Worm (Caenorhabditis elegans) whole organism, young adult: ENCODE results near the gene M117.1.

Experiments used
- T07F8.4 ChIP-seq: sonication (generic microtip); optimal IDR thresholded peaks from 2 replicates; lab custom pipeline; 2016; ENCODE audit warnings: mild to moderate bottlenecking, missing genetic modification characterization, moderate library complexity, missing compliant biosample characterization
- ama-1 ChIP-seq, 3 experiments: fragments of 150-350 bp in 1 of 3; sonication (generic microtip) in 2 of 3; optimal IDR thresholded peaks; 2 replicates each; lab custom pipeline; 2014 to 2018; ENCODE audit warnings: missing biosample characterization in 2 of 3, missing genetic modification characterization in 2 of 3, missing genetic modification reagents in 2 of 3
- attf-5 ChIP-seq: fragments of 200-800 bp; sonication (Bioruptor generic); optimal IDR thresholded peaks from 2 replicates; lab custom pipeline; 2018; ENCODE audit warnings: mild to moderate bottlenecking, missing genetic modification characterization, missing compliant biosample characterization
- ekl-4 ChIP-seq: fragments of 200-800 bp; sonication (Bioruptor generic); IDR thresholded peaks from 2 replicates; pipeline ENCODE4 v1.3.6; 2022; ENCODE audit warnings: missing genetic modification reagents, missing genetic modification characterization, missing compliant biosample characterization
- hlh-12 ChIP-seq: sonication (generic microtip); optimal IDR thresholded peaks from 2 replicates; lab custom pipeline; 2016; ENCODE audit warnings: missing genetic modification characterization, missing compliant biosample characterization
- hlh-26 ChIP-seq: fragments of 200-800 bp; sonication (Bioruptor generic); conservative IDR thresholded peaks from 2 replicates; pipeline ENCODE4 v1.3.6; 2022; ENCODE audit warnings: missing genetic modification reagents, missing genetic modification characterization, missing compliant biosample characterization
- nhr-90 ChIP-seq: sonication (generic microtip); optimal IDR thresholded peaks from 2 replicates; lab custom pipeline; 2016; ENCODE audit warnings: missing genotype, mild to moderate bottlenecking, missing genetic modification characterization, missing compliant biosample characterization
- snpc-1.1 ChIP-seq: sonication (generic microtip); optimal IDR thresholded peaks from 2 replicates; lab custom pipeline; 2017; ENCODE audit warnings: missing genetic modification characterization, mild to moderate bottlenecking, missing compliant biosample characterization, antibody characterized with exemption, moderate library complexity, missing genotype, missing genetic modification reagents; ENCODE audit not compliant: insufficient read depth
- somi-1 ChIP-seq: fragments of 200-800 bp; sonication (Bioruptor generic); optimal IDR thresholded peaks from 2 replicates; lab custom pipeline; 2018; ENCODE audit warnings: mild to moderate bottlenecking, missing genetic modification characterization, missing compliant biosample characterization
- tlf-1 ChIP-seq: fragments of 200-800 bp; sonication (Bioruptor generic); optimal IDR thresholded peaks from 2 replicates; lab custom pipeline; 2018; ENCODE audit warnings: mild to moderate bottlenecking, missing genetic modification characterization, missing compliant biosample characterization
- unc-62 ChIP-seq: fragments of 150-350 bp; optimal IDR thresholded peaks from 2 replicates; lab custom pipeline; 2014; ENCODE audit warnings: missing biosample characterization, missing genetic modification reagents, missing genetic modification characterization

ce11 chrIV:11804053-11804452, 10.0 kb upstream of the M117.1 start, which contains the start of gene H01G02.1:
- no peak for TF ChIP-seq somi-1 (GFP tag; lab: Kevin White, UChicago)
- TF ChIP-seq hlh-12 (tag; lab: Kevin White, UChicago) = no peak
- no peak for TF ChIP-seq snpc-1.1
- TF ChIP-seq attf-5 (GFP tag; lab: Kevin White, UChicago) = no peak
- TF ChIP-seq ekl-4 (GFP tag; lab: Robert Waterston, UW) = no peak
- TF ChIP-seq nhr-90 (tag; lab: Kevin White, UChicago) = no peak
- no peak for TF ChIP-seq ama-1 (optimal IDR thresholded peaks at IDR 0.05; lab: Kevin White, UChicago)
- TF ChIP-seq ama-1 (GFP tag; optimal IDR thresholded peaks at IDR 0.05; lab: Kevin White, UChicago) = no peak
- TF ChIP-seq unc-62 (GFP tag; lab: Kevin White, UChicago) = no peak
- TF ChIP-seq T07F8.4 (tag; lab: Kevin White, UChicago) = no peak
- TF ChIP-seq hlh-26 (GFP tag; lab: Robert Waterston, UW) = no peak
- TF ChIP-seq tlf-1 (GFP tag; lab: Kevin White, UChicago) = no peak
